Fruit fly (Drosophila melanogaster): Measurements from ENCODE around the gene sfl.

Gene sfl

DNA sequence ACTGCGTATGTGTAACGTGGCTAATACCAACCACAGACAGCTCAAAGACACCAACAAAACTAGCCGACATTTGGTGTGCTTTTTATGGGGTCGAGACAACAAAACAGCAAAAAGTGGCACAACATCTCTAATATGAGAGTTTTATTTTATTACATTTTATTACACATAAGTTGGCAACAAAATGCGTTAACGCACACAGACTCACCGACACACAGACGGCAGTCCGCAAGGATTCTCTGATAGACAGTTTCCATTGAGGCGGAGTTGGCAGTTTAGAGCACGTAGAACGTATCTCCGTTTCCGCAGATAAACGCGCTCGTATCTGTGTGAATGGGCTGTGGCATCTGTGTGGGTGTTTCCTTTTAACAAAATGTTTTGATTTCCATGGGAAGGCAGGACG is 12.6 kb downstream of the sfl start:
- TF ChIP-seq GATAd (GFP tag; optimal IDR thresholded peaks at IDR 0.05), result no peak

dm6 chr3L:6512284-6512683 is 16.8 kb downstream of the sfl start:
- TF ChIP-seq tai (GFP tag; optimal IDR thresholded peaks at IDR 0.05), result no peak
- TF ChIP-seq Sp1 (GFP tag; optimal IDR thresholded peaks at IDR 0.05), result peak; percentile 10

- TF ChIP-seq Mio (GFP tag; optimal IDR thresholded peaks at IDR 0.05), result no peak
- TF ChIP-seq Hr83 (GFP tag; optimal IDR thresholded peaks at IDR 0.05; ENCODE audit: poor library complexity, severe bottlenecking), result no peak
- TF ChIP-seq Hnf4 (GFP tag; optimal IDR thresholded peaks at IDR 0.05), result no peak
- no peak for TF ChIP-seq dl (GFP tag; optimal IDR thresholded peaks at IDR 0.05; ENCODE audit: insufficient read depth in 1 of 2, partially characterized antibody in 2 of 2)
- no peak for TF ChIP-seq br (GFP tag; optimal IDR thresholded peaks at IDR 0.05)
- no peak for TF ChIP-seq h (GFP tag; optimal IDR thresholded peaks at IDR 0.05)
- no peak for TF ChIP-seq sage (GFP tag; optimal IDR thresholded peaks at IDR 0.05)
- no peak for TF ChIP-seq Myc (optimal IDR thresholded peaks at IDR 0.05)
These were observed 21.4 kb downstream of the sfl start for dm6 chr3L:6516901-6517300.

- no peak for TF ChIP-seq brk (GFP tag; optimal IDR thresholded peaks at IDR 0.05)
- no peak for TF ChIP-seq sv (GFP tag; optimal IDR thresholded peaks at IDR 0.05)
- TF ChIP-seq HLH106 (tag; optimal IDR thresholded peaks at IDR 0.05), result no peak
- TF ChIP-seq tai (GFP tag; optimal IDR thresholded peaks at IDR 0.05), result no peak
- no peak for TF ChIP-seq ey (GFP tag; optimal IDR thresholded peaks at IDR 0.05)
- TF ChIP-seq h (GFP tag; optimal IDR thresholded peaks at IDR 0.05), result no peak
- TF ChIP-seq OdsH (GFP tag; optimal IDR thresholded peaks at IDR 0.05), result no peak
- no peak for TF ChIP-seq Hr83 (GFP tag; optimal IDR thresholded peaks at IDR 0.05; ENCODE audit: poor library complexity, severe bottlenecking)
- TF ChIP-seq foxo (GFP tag; optimal IDR thresholded peaks at IDR 0.05), result no peak
- TF ChIP-seq woc (GFP tag; optimal IDR thresholded peaks at IDR 0.05), result no peak
- no peak for TF ChIP-seq Myc (optimal IDR thresholded peaks at IDR 0.05)
- TF ChIP-seq fru (GFP tag; optimal IDR thresholded peaks at IDR 0.05), result no peak
- TF ChIP-seq lola (GFP tag; optimal IDR thresholded peaks at IDR 0.05), result no peak
- TF ChIP-seq rgr (GFP tag; optimal IDR thresholded peaks at IDR 0.05), result no peak
- TF ChIP-seq Mio (GFP tag; optimal IDR thresholded peaks at IDR 0.05), result no peak
- no peak for TF ChIP-seq N (GFP tag; optimal IDR thresholded peaks at IDR 0.05)
- no peak for TF ChIP-seq Abd-B (GFP tag; optimal IDR thresholded peaks at IDR 0.05)
- no peak for TF ChIP-seq psq (GFP tag; optimal IDR thresholded peaks at IDR 0.05)
- TF ChIP-seq sage (GFP tag; optimal IDR thresholded peaks at IDR 0.05), result no peak
- TF ChIP-seq Rel (GFP tag; optimal IDR thresholded peaks at IDR 0.05), result no peak
- TF ChIP-seq Rel (tag; optimal IDR thresholded peaks at IDR 0.05), result no peak
These were observed 24.2 kb downstream of the sfl start for dm6 chr3L:6519678-6520077.

dm6 chr3L:6522785-6523184 is 27.3 kb downstream of the sfl start:
- TF ChIP-seq psq (GFP tag; optimal IDR thresholded peaks at IDR 0.05), result no peak
- no peak for TF ChIP-seq Hr83 (GFP tag; optimal IDR thresholded peaks at IDR 0.05; ENCODE audit: poor library complexity, severe bottlenecking)
- TF ChIP-seq Hr78 (GFP tag; optimal IDR thresholded peaks at IDR 0.05), result no peak
- peak; percentile 18 for TF ChIP-seq rgr (GFP tag; optimal IDR thresholded peaks at IDR 0.05)
- no peak for TF ChIP-seq Myc (optimal IDR thresholded peaks at IDR 0.05)

DNA sequence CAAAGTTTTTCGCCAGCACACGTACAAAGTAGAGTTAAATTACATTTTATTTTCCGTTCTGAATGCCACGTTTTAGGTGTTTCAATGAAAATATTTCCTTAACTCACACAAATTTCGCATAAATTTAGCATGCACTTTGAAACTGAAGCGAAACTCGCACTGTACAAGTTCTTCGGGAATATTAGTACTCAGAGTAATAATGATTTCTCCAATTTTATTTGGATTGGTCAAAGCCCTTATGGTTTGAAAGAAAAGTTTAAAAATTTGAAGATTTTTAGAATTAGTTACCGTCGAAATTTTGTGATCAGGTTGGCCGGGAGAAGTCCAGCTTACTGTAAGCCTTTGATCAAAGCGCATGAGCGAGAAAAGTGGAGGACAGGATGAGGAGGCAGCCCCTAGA is 34.9 kb downstream of the sfl start, which contains the start of gene betaTub65B:
Gene betaTub65B, plus strand, starts transcription at position 301 of the 400 bp plus-strand sequence.
- TF ChIP-seq foxo (GFP tag; optimal IDR thresholded peaks at IDR 0.05) (no peak), Mio (GFP tag; optimal IDR thresholded peaks at IDR 0.05) (no peak), Jra (GFP tag; optimal IDR thresholded peaks at IDR 0.05) (no peak), OdsH (GFP tag; optimal IDR thresholded peaks at IDR 0.05) (no peak), lola (GFP tag; optimal IDR thresholded peaks at IDR 0.05) (no peak), Vsx2 (GFP tag; optimal IDR thresholded peaks at IDR 0.05; ENCODE audit: partially characterized antibody) (no peak), CG32264 (GFP tag; optimal IDR thresholded peaks at IDR 0.05) (no peak), dsf (GFP tag; optimal IDR thresholded peaks at IDR 0.05; ENCODE audit: borderline replicate concordance) (no peak), fru (GFP tag; optimal IDR thresholded peaks at IDR 0.05) (no peak), Sp1 (GFP tag; optimal IDR thresholded peaks at IDR 0.05) (no peak), GATAd (GFP tag; optimal IDR thresholded peaks at IDR 0.05) (no peak), Dfd (GFP tag; optimal IDR thresholded peaks at IDR 0.05) (no peak), Myc (optimal IDR thresholded peaks at IDR 0.05) (no peak), br (GFP tag; optimal IDR thresholded peaks at IDR 0.05) (no peak)
